Worm (Caenorhabditis elegans) whole organism, young adult: ENCODE results near the gene uig-1.

ENCODE experiments used
- F39B2.1 ChIP-seq: fragments of 200-800 bp; sonication (Bioruptor generic); IDR thresholded peaks from 2 replicates; pipeline ENCODE4 v1.3.6; 2022; ENCODE audit warnings: missing genetic modification reagents, missing genetic modification characterization, missing compliant biosample characterization
- F49E8.2 ChIP-seq: sonication (generic microtip); optimal IDR thresholded peaks from 3 replicates; lab custom pipeline; 2017; ENCODE audit warnings: missing genetic modification characterization, mild to moderate bottlenecking, missing compliant biosample characterization, antibody characterized with exemption, moderate library complexity; ENCODE audit not compliant: insufficient read depth
- ZK185.1 ChIP-seq: sonication (generic microtip); optimal IDR thresholded peaks from 2 replicates; lab custom pipeline; 2016; ENCODE audit warnings: mild to moderate bottlenecking, missing genetic modification characterization, missing compliant biosample characterization; ENCODE audit not compliant: poor library complexity, severe bottlenecking
- ama-1 ChIP-seq, 3 experiments: fragments of 150-350 bp in 1 of 3; sonication (generic microtip) in 2 of 3; optimal IDR thresholded peaks; 2 replicates each; lab custom pipeline; 2014 to 2018; ENCODE audit warnings: missing biosample characterization in 2 of 3, missing genetic modification characterization in 2 of 3, missing genetic modification reagents in 2 of 3
- attf-3 ChIP-seq: fragments of 200-800 bp; sonication (Bioruptor generic); conservative IDR thresholded peaks from 2 replicates; pipeline ENCODE4 v1.3.6; 2022; ENCODE audit warnings: missing genetic modification reagents, missing genetic modification characterization, missing compliant biosample characterization
- ceh-58 ChIP-seq: fragments of 200-800 bp; sonication (Bioruptor generic); IDR thresholded peaks from 2 replicates; pipeline ENCODE4 v1.3.6; 2022; ENCODE audit warnings: missing genetic modification characterization, missing compliant biosample characterization
- egl-18 ChIP-seq: fragments of 200-800 bp; sonication (Bioruptor generic); IDR thresholded peaks from 2 replicates; pipeline ENCODE4 v1.3.6; 2022; ENCODE audit warnings: missing genetic modification reagents, missing genetic modification characterization, missing compliant biosample characterization
- hlh-26 ChIP-seq: fragments of 200-800 bp; sonication (Bioruptor generic); conservative IDR thresholded peaks from 2 replicates; pipeline ENCODE4 v1.3.6; 2022; ENCODE audit warnings: missing genetic modification reagents, missing genetic modification characterization, missing compliant biosample characterization
- lin-54 ChIP-seq: fragments of 200-800 bp; sonication (Bioruptor generic); optimal IDR thresholded peaks from 2 replicates; lab custom pipeline; 2018; ENCODE audit warnings: mild to moderate bottlenecking, missing genetic modification characterization, missing compliant biosample characterization
- lsl-1 ChIP-seq: fragments of 200-800 bp; sonication (Bioruptor generic); optimal IDR thresholded peaks from 2 replicates; lab custom pipeline; 2018; ENCODE audit warnings: mild to moderate bottlenecking, missing genetic modification characterization, moderate library complexity, missing compliant biosample characterization
- nfya-1 ChIP-seq: sonication (generic microtip); optimal IDR thresholded peaks from 2 replicates; lab custom pipeline; 2017; ENCODE audit warnings: antibody characterized with exemption, missing compliant biosample characterization, missing genetic modification characterization, borderline replicate concordance; ENCODE audit not compliant: insufficient read depth
- snpc-4 ChIP-seq, 5 experiments: fragments of 150-350 bp in 1 of 5; sonication (generic microtip) in 4 of 5; optimal IDR thresholded peaks; 2 replicates each; lab custom pipeline; 2014 to 2018; ENCODE audit warnings: missing genetic modification characterization in 5 of 5, missing biosample characterization in 3 of 5, antibody characterized with exemption in 2 of 5, mild to moderate bottlenecking in 2 of 5, missing compliant biosample characterization in 2 of 5, missing genotype in 2 of 5, moderate library complexity in 2 of 5, missing genetic modification reagents in 1 of 5
- unc-62 ChIP-seq: fragments of 150-350 bp; optimal IDR thresholded peaks from 2 replicates; lab custom pipeline; 2014; ENCODE audit warnings: missing biosample characterization, missing genetic modification reagents, missing genetic modification characterization
- ztf-22 ChIP-seq: fragments of 200-800 bp; sonication (Bioruptor generic); optimal IDR thresholded peaks from 2 replicates; lab custom pipeline; 2018; ENCODE audit warnings: mild to moderate bottlenecking, missing genetic modification characterization, moderate library complexity, missing compliant biosample characterization

- no peak for TF ChIP-seq lsl-1 (GFP tag; lab: Kevin White, UChicago)
- TF ChIP-seq ztf-22 (GFP tag; lab: Kevin White, UChicago) = no peak
- no peak for TF ChIP-seq ceh-58 (GFP tag; lab: Robert Waterston, UW)
- TF ChIP-seq nfya-1 = no peak
- no peak for TF ChIP-seq ZK185.1 (tag; lab: Kevin White, UChicago)
- TF ChIP-seq F49E8.2 (tag; lab: Kevin White, UChicago) = no peak
- no peak for TF ChIP-seq snpc-4 (GFP tag; optimal IDR thresholded peaks at IDR 0.05; lab: Kevin White, UChicago)
- no peak for TF ChIP-seq snpc-4 (tag; optimal IDR thresholded peaks at IDR 0.05; lab: Kevin White, UChicago)
- no peak for TF ChIP-seq F39B2.1 (GFP tag; lab: Robert Waterston, UW)
- no peak for TF ChIP-seq hlh-26 (GFP tag; lab: Robert Waterston, UW)
- no peak for TF ChIP-seq ama-1 (optimal IDR thresholded peaks at IDR 0.05; lab: Kevin White, UChicago)
- TF ChIP-seq ama-1 (GFP tag; optimal IDR thresholded peaks at IDR 0.05; lab: Kevin White, UChicago) = no peak
- TF ChIP-seq lin-54 (GFP tag; lab: Kevin White, UChicago) = no peak
- TF ChIP-seq unc-62 (GFP tag; lab: Kevin White, UChicago) = no peak
- no peak for TF ChIP-seq attf-3 (GFP tag; lab: Robert Waterston, UW)
- TF ChIP-seq egl-18 (GFP tag; lab: Robert Waterston, UW) = no peak
These were observed 30.1 kb downstream of the uig-1 start for ce11 chrV:13265628-13266027.
